Worm (Caenorhabditis elegans) whole organism, L1 larva: ENCODE measurements around the gene trap-3.
A peak's percentile ranks its signal among the peaks of the same experiment; 100 is the strongest.

Source experiments
- F16B12.6 ChIP-seq: fragments of 150-350 bp; optimal IDR thresholded peaks from 2 replicates; lab custom pipeline; 2014; ENCODE audit warnings: missing biosample characterization, missing genetic modification characterization
- aha-1 ChIP-seq: fragments of 150-350 bp; optimal IDR thresholded peaks from 2 replicates; lab custom pipeline; 2014; ENCODE audit warnings: missing biosample characterization, missing genetic modification characterization
- aly-2 ChIP-seq: fragments of 150-350 bp; optimal IDR thresholded peaks from 2 replicates; lab custom pipeline; 2014; ENCODE audit warnings: missing biosample characterization, missing genetic modification characterization
- blmp-1 ChIP-seq: fragments of 150-350 bp; optimal IDR thresholded peaks from 2 replicates; lab custom pipeline; 2014; ENCODE audit warnings: missing biosample characterization, missing genetic modification characterization
- ceh-88 ChIP-seq: fragments of 200-800 bp; sonication (Bioruptor generic); IDR thresholded peaks from 2 replicates; pipeline ENCODE4 v1.3.6; 2022; ENCODE audit warnings: missing genetic modification characterization, missing compliant biosample characterization
- ces-1 ChIP-seq: fragments of 150-350 bp; optimal IDR thresholded peaks from 2 replicates; lab custom pipeline; 2014; ENCODE audit warnings: missing biosample characterization, missing genetic modification reagents, missing genetic modification characterization
- dpl-1 ChIP-seq, 3 experiments: fragments of 150-350 bp in 2 of 3; sonication (generic microtip) in 1 of 3; optimal IDR thresholded peaks; 2 replicates each; lab custom pipeline; 2014 to 2017; ENCODE audit warnings: missing biosample characterization in 3 of 3, missing genetic modification characterization in 3 of 3, missing genetic modification reagents in 3 of 3
- efl-1 ChIP-seq, 4 experiments: fragments of 150-350 bp; optimal IDR thresholded peaks in 3 of 4; peaks in 1 of 4; 1 replicate in 1 of 4; 2 replicates in 3 of 4; lab custom pipeline; 2014; ENCODE audit warnings: missing biosample characterization in 2 of 4, missing genetic modification characterization in 2 of 4, missing genetic modification reagents in 2 of 4
- fkh-10 ChIP-seq: sonication (generic microtip); optimal IDR thresholded peaks from 2 replicates; lab custom pipeline; 2017; ENCODE audit warnings: missing biosample characterization, missing genetic modification reagents, missing genetic modification characterization
- fkh-4 ChIP-seq: sonication (generic microtip); optimal IDR thresholded peaks from 2 replicates; lab custom pipeline; 2016; ENCODE audit warnings: missing compliant biosample characterization, missing genetic modification characterization, borderline replicate concordance
- irx-1 ChIP-seq: sonication (generic microtip); optimal IDR thresholded peaks from 2 replicates; lab custom pipeline; 2016; ENCODE audit warnings: missing genetic modification characterization, missing compliant biosample characterization
- jun-1 ChIP-seq: fragments of 150-350 bp; optimal IDR thresholded peaks from 2 replicates; lab custom pipeline; 2014; ENCODE audit warnings: missing biosample characterization, missing genetic modification reagents, missing genetic modification characterization
- lin-13 ChIP-seq: fragments of 150-350 bp; optimal IDR thresholded peaks from 2 replicates; lab custom pipeline; 2014; ENCODE audit warnings: missing biosample characterization, missing genetic modification reagents, missing genetic modification characterization
- lin-35 ChIP-seq, 2 experiments: fragments of 150-350 bp; optimal IDR thresholded peaks; 2 replicates each; lab custom pipeline; 2014; ENCODE audit warnings: missing biosample characterization in 2 of 2, missing genetic modification characterization in 2 of 2, missing genetic modification reagents in 2 of 2
- lin-39 ChIP-seq: fragments of 150-350 bp; optimal IDR thresholded peaks from 2 replicates; lab custom pipeline; 2014; ENCODE audit warnings: missing biosample characterization, missing genetic modification reagents, missing genetic modification characterization
- lsy-2 ChIP-seq, 2 experiments: fragments of 150-350 bp; optimal IDR thresholded peaks; 2 replicates each; lab custom pipeline; 2014; ENCODE audit warnings: missing biosample characterization in 2 of 2, missing genetic modification characterization in 2 of 2
- mdl-1 ChIP-seq, 2 experiments: fragments of 150-350 bp; optimal IDR thresholded peaks; 2 replicates each; lab custom pipeline; 2014 to 2017; ENCODE audit warnings: missing biosample characterization in 2 of 2, missing genetic modification characterization in 2 of 2, inconsistent platforms in 1 of 2
- nhr-12 ChIP-seq: sonication (generic microtip); optimal IDR thresholded peaks from 2 replicates; lab custom pipeline; 2017; ENCODE audit warnings: missing biosample characterization, missing genetic modification characterization
- nhr-19 ChIP-seq: fragments of 200-800 bp; sonication (Bioruptor generic); conservative IDR thresholded peaks from 2 replicates; pipeline ENCODE4 v1.3.6; 2022; ENCODE audit warnings: missing genetic modification characterization, missing compliant biosample characterization
- nhr-237 ChIP-seq: fragments of 150-350 bp; optimal IDR thresholded peaks from 2 replicates; lab custom pipeline; 2014; ENCODE audit warnings: missing biosample characterization, missing genetic modification characterization
- nhr-28 ChIP-seq: fragments of 150-350 bp; optimal IDR thresholded peaks from 2 replicates; lab custom pipeline; 2014; ENCODE audit warnings: missing biosample characterization, missing genetic modification characterization
- nhr-47 ChIP-seq: sonication (generic microtip); optimal IDR thresholded peaks from 2 replicates; lab custom pipeline; 2016; ENCODE audit warnings: mild to moderate bottlenecking, missing genetic modification characterization, moderate library complexity, missing compliant biosample characterization
- nhr-71 ChIP-seq: sonication (generic microtip); optimal IDR thresholded peaks from 2 replicates; lab custom pipeline; 2016; ENCODE audit warnings: mild to moderate bottlenecking, missing genetic modification characterization, moderate library complexity, missing compliant biosample characterization
- nhr-84 ChIP-seq: sonication (generic microtip); optimal IDR thresholded peaks from 2 replicates; lab custom pipeline; 2017; ENCODE audit warnings: missing biosample characterization, missing genetic modification characterization
- nhr-85 ChIP-seq: sonication (generic microtip); peaks from one replicate; lab custom pipeline; 2016; ENCODE audit warnings: missing genetic modification characterization, inconsistent platforms, missing compliant biosample characterization
- nhr-90 ChIP-seq: sonication (generic microtip); optimal IDR thresholded peaks from 2 replicates; lab custom pipeline; 2016; ENCODE audit warnings: mild to moderate bottlenecking, missing genetic modification characterization, missing compliant biosample characterization; ENCODE audit not compliant: poor library complexity
- pag-3 ChIP-seq: sonication (generic microtip); optimal IDR thresholded peaks from 2 replicates; lab custom pipeline; 2017; ENCODE audit warnings: missing genetic modification characterization, mild to moderate bottlenecking, missing compliant biosample characterization, antibody characterized with exemption, borderline replicate concordance; ENCODE audit not compliant: insufficient read depth
- snu-23 ChIP-seq: sonication (generic microtip); optimal IDR thresholded peaks from 2 replicates; lab custom pipeline; 2016; ENCODE audit warnings: missing genetic modification characterization, missing compliant biosample characterization
- sptf-1 ChIP-seq: fragments of 150-350 bp; optimal IDR thresholded peaks from 2 replicates; lab custom pipeline; 2014; ENCODE audit warnings: missing biosample characterization, missing genetic modification characterization
- swsn-7 ChIP-seq: sonication (generic microtip); optimal IDR thresholded peaks from 2 replicates; lab custom pipeline; 2016; ENCODE audit warnings: missing genetic modification characterization, missing compliant biosample characterization
- tlp-1 ChIP-seq: fragments of 150-350 bp; optimal IDR thresholded peaks from 2 replicates; lab custom pipeline; 2014; ENCODE audit warnings: missing biosample characterization, missing genetic modification characterization
- unc-130 ChIP-seq: fragments of 150-350 bp; optimal IDR thresholded peaks from 2 replicates; lab custom pipeline; 2017; ENCODE audit warnings: missing biosample characterization, missing genetic modification characterization, inconsistent platforms
- unc-30 ChIP-seq: sonication (generic microtip); optimal IDR thresholded peaks from 2 replicates; lab custom pipeline; 2017; ENCODE audit warnings: missing biosample characterization, missing genetic modification characterization
- xbp-1 ChIP-seq: sonication (generic microtip); optimal IDR thresholded peaks from 2 replicates; lab custom pipeline; 2016; ENCODE audit warnings: missing genetic modification characterization, missing compliant biosample characterization
- ztf-4 ChIP-seq: fragments of 150-350 bp; optimal IDR thresholded peaks from 2 replicates; lab custom pipeline; 2014; ENCODE audit warnings: missing biosample characterization, missing genetic modification characterization

The trap-3 gene

DNA sequence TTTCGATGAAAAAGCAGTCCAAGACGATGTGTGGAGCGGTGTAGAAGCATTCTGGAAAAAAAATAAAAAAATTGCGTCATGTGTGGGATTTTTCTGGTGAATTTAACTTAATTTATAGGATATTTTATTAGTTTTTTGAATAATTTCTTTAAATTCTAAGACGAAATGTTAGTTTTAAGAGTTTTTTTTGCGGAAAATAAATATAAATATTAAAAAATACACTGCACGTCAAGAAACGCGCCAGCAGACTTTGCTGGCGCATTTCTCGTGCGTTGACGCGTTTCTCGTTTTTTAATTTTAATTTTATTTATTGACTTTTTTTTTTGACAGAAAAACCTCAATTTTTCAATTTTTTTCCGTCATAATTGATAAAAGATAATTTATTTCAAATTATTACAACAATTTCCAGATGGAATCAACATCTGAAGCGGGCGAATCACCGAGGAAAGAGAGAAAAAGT, 40.4 kb upstream of the trap-3 start, which contains the start of the genes ppgn-1 and tftc-1 (continued):
- TF ChIP-seq pag-3 (tag; lab: Kevin White, UChicago) (no peak), mdl-1 (tag; optimal IDR thresholded peaks at IDR 0.05; lab: Kevin White, UChicago) (no peak)

DNA sequence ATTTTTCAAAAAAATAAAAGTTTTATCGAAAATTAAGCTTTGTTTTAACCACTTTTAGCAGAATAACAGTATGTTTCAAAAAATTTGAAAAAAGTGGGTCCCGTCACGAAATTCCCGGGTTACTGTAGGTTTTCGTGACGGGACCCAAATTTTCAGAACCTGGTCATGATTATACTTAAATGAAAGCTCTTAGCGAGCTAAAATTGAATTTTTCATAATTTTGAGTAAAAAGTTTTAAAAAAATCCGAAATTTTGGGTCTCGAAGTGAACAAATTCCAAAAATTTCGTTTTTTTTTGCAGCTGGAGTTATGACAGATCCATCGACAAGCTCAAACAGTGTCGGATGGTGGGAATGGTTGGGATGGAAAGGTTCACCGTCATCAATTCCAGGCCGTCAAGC, 5.5 kb upstream of the trap-3 start, which contains the start of gene Y38F2AR.3:
Y38F2AR.3 (plus strand) TSS at position 301 of the 400 bp plus-strand sequence.
- TF ChIP-seq nhr-90 (tag; lab: Kevin White, UChicago) (no peak), blmp-1 (tag; lab: Kevin White, UChicago) (no peak), ceh-88 (GFP tag; lab: Robert Waterston, UW) (no peak), tlp-1 (tag; lab: Kevin White, UChicago) (no peak), nhr-12 (tag; lab: Kevin White, UChicago) (no peak), nhr-85 (tag; lab: Kevin White, UChicago) (no peak), efl-1 (optimal IDR thresholded peaks at IDR 0.05; lab: Kevin White, UChicago) (no peak), efl-1 (GFP tag; optimal IDR thresholded peaks at IDR 0.05 in 1 of 2; lab: Kevin White, UChicago) (no peak), xbp-1 (tag; lab: Kevin White, UChicago) (no peak), unc-30 (tag; lab: Kevin White, UChicago) (no peak), swsn-7 (tag; lab: Kevin White, UChicago) (no peak), unc-130 (tag; lab: Kevin White, UChicago) (no peak), ces-1 (no peak), jun-1 (no peak), dpl-1 (GFP tag; optimal IDR thresholded peaks at IDR 0.05; lab: Kevin White, UChicago) (no peak), fkh-10 (GFP tag; lab: Kevin White, UChicago) (no peak), fkh-4 (tag; lab: Kevin White, UChicago) (no peak), nhr-237 (tag; lab: Kevin White, UChicago) (no peak)

DNA sequence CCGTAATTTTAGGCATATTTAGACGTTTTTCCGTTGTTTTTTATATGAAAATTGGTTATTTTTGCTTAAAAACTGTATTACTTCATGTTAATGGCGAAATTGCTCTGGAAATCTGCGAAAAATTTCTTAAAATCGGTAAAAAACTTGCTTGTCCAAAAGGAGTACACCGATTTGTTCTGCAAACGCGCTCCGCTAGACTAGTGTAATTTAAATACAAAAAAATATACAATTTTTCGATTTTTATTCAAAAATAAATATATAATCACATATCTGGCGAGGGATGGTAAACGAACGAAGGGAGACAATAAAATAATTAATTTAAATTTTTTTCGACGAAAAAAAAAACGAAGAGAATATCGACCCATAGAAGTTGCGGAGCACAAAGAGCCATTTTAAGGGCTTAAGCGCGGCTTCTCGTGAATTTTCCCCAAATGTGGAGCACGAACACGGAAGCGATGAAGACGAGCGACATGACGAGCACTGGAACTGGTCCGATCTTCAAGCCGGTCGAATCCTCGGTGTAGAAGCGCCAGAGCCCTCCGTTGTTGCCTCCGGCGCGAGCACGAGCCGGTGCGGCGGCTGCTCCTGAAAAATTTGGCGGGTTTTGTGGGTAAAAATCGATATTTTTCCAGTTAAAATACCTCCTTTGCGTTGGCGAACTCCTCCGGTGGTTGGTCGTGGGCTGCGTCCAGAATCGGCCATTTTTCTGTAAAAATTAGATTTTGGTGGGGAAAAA, 1.1 kb upstream of the trap-3 start, which contains the start of gene sec-61.B:
sec-61.B (minus strand) TSS at position 706 of the 736 bp plus-strand sequence.
- TF ChIP-seq lin-35 (GFP tag; optimal IDR thresholded peaks at IDR 0.05; lab: Kevin White, UChicago) (peak in 1 of 2 experiments; percentile 9), nhr-85 (tag; lab: Kevin White, UChicago) (peak; percentile 67), F16B12.6 (tag; lab: Kevin White, UChicago) (no peak), dpl-1 (GFP tag; optimal IDR thresholded peaks at IDR 0.05; lab: Kevin White, UChicago) (peak in 1 of 3 experiments; percentile 0), ztf-4 (tag; lab: Kevin White, UChicago) (peak; percentile 55), sptf-1 (tag; lab: Kevin White, UChicago) (no peak), nhr-90 (tag; lab: Kevin White, UChicago) (peak; percentile 43), lin-13 (GFP tag; lab: Kevin White, UChicago) (no peak), nhr-28 (no peak), efl-1 (optimal IDR thresholded peaks at IDR 0.05; lab: Kevin White, UChicago) (peak in 1 of 2 experiments; percentile 17), efl-1 (GFP tag; optimal IDR thresholded peaks at IDR 0.05 in 1 of 2; lab: Kevin White, UChicago) (peak; percentile 17 to 52), irx-1 (tag; lab: Kevin White, UChicago) (no peak), snu-23 (GFP tag; lab: Kevin White, UChicago) (peak; percentile 15), nhr-47 (tag; lab: Kevin White, UChicago) (peak; percentile 36), nhr-71 (tag; lab: Kevin White, UChicago) (peak; percentile 49), aly-2 (no peak), aha-1 (tag; lab: Kevin White, UChicago) (no peak), nhr-84 (tag; lab: Kevin White, UChicago) (no peak), lsy-2 (tag; optimal IDR thresholded peaks at IDR 0.05; lab: Kevin White, UChicago) (peak; percentile 32 to 41), nhr-19 (0 out of 2 replicates have a peak, but pooled peaks have one; percentile 2), lin-39 (tag; lab: Kevin White, UChicago) (peak; percentile 8), mdl-1 (tag; optimal IDR thresholded peaks at IDR 0.05; lab: Kevin White, UChicago) (no peak)
